Worm (Caenorhabditis elegans) whole organism, L2 larva: Measurements from ENCODE around the gene nhr-192.

Source experiments
- C34F6.9 ChIP-seq: fragments of 150-350 bp; optimal IDR thresholded peaks from 2 replicates; lab custom pipeline; 2014; ENCODE audit warnings: missing biosample characterization, missing genetic modification characterization
- F13H6.1 ChIP-seq: sonication (generic microtip); optimal IDR thresholded peaks from 2 replicates; lab custom pipeline; 2016; ENCODE audit warnings: missing genetic modification characterization, missing compliant biosample characterization
- R02D3.7 ChIP-seq: fragments of 150-350 bp; optimal IDR thresholded peaks from 2 replicates; lab custom pipeline; 2014; ENCODE audit warnings: missing biosample characterization, missing genetic modification characterization
- Y55F3AM.14 ChIP-seq: fragments of 200-800 bp; sonication (Bioruptor generic); optimal IDR thresholded peaks from 2 replicates; lab custom pipeline; 2018; ENCODE audit warnings: mild to moderate bottlenecking, missing genetic modification characterization, missing compliant biosample characterization
- ZK546.5 ChIP-seq: sonication (generic microtip); optimal IDR thresholded peaks from 2 replicates; lab custom pipeline; 2017; ENCODE audit warnings: missing biosample characterization, missing genetic modification characterization
- alr-1 ChIP-seq: fragments of 150-350 bp; optimal IDR thresholded peaks from 2 replicates; lab custom pipeline; 2014; ENCODE audit warnings: missing biosample characterization, missing genetic modification characterization
- aly-2 ChIP-seq: fragments of 150-350 bp; optimal IDR thresholded peaks from 2 replicates; lab custom pipeline; 2014; ENCODE audit warnings: missing biosample characterization, missing genetic modification characterization
- ama-1 ChIP-seq: fragments of 150-350 bp; optimal IDR thresholded peaks from 2 replicates; lab custom pipeline; 2018; ENCODE audit warnings: inconsistent platforms
- blmp-1 ChIP-seq: sonication (generic microtip); optimal IDR thresholded peaks from 2 replicates; lab custom pipeline; 2017; ENCODE audit warnings: missing genetic modification characterization, mild to moderate bottlenecking, missing compliant biosample characterization, antibody characterized with exemption, moderate library complexity; ENCODE audit not compliant: insufficient read depth
- ceh-16 ChIP-seq: fragments of 150-350 bp; optimal IDR thresholded peaks from 2 replicates; lab custom pipeline; 2014; ENCODE audit warnings: missing biosample characterization, missing genetic modification characterization
- ceh-82 ChIP-seq: fragments of 150-350 bp; optimal IDR thresholded peaks from 2 replicates; lab custom pipeline; 2014; ENCODE audit warnings: missing biosample characterization, missing genetic modification characterization
- crh-2 ChIP-seq: sonication (generic microtip); optimal IDR thresholded peaks from 2 replicates; lab custom pipeline; 2017; ENCODE audit warnings: missing biosample characterization, missing genetic modification characterization
- dmd-4 ChIP-seq: sonication (generic microtip); optimal IDR thresholded peaks from 2 replicates; lab custom pipeline; 2017; ENCODE audit warnings: missing biosample characterization, missing genetic modification characterization
- egl-27 ChIP-seq: sonication (generic microtip); optimal IDR thresholded peaks from 3 replicates; lab custom pipeline; 2017; ENCODE audit warnings: missing biosample characterization, missing genetic modification reagents, missing genetic modification characterization
- elt-1 ChIP-seq: fragments of 150-350 bp; optimal IDR thresholded peaks from 2 replicates; lab custom pipeline; 2014; ENCODE audit warnings: missing biosample characterization, missing genetic modification characterization
- elt-3 ChIP-seq: sonication (generic microtip); optimal IDR thresholded peaks from 2 replicates; lab custom pipeline; 2017; ENCODE audit warnings: missing biosample characterization, missing genetic modification characterization
- fos-1 ChIP-seq: fragments of 150-350 bp; optimal IDR thresholded peaks from 2 replicates; lab custom pipeline; 2014; ENCODE audit warnings: missing biosample characterization, missing genetic modification characterization
- gmeb-1 ChIP-seq: fragments of 150-350 bp; optimal IDR thresholded peaks from 2 replicates; lab custom pipeline; 2014; ENCODE audit warnings: missing biosample characterization, missing genetic modification characterization
- lin-11 ChIP-seq: fragments of 150-350 bp; sonication (generic microtip); optimal IDR thresholded peaks from 2 replicates; lab custom pipeline; 2014; ENCODE audit warnings: missing biosample characterization, missing genetic modification characterization, inconsistent platforms, mixed read lengths
- lin-13 ChIP-seq: fragments of 150-350 bp; optimal IDR thresholded peaks from 2 replicates; lab custom pipeline; 2014; ENCODE audit warnings: missing biosample characterization, missing genetic modification reagents, missing genetic modification characterization
- lin-39 ChIP-seq: fragments of 150-350 bp; optimal IDR thresholded peaks from 2 replicates; lab custom pipeline; 2014; ENCODE audit warnings: missing biosample characterization, missing genetic modification reagents, missing genetic modification characterization
- lsy-2 ChIP-seq, 2 experiments: fragments of 150-350 bp in 1 of 2; sonication (generic microtip) in 1 of 2; optimal IDR thresholded peaks; 2 replicates each; lab custom pipeline; 2014 to 2017; ENCODE audit warnings: missing biosample characterization in 2 of 2, missing genetic modification characterization in 2 of 2
- mab-5 ChIP-seq: fragments of 150-350 bp; optimal IDR thresholded peaks from 2 replicates; lab custom pipeline; 2014; ENCODE audit warnings: missing biosample characterization, missing genetic modification characterization
- mbf-1 ChIP-seq: sonication (generic microtip); optimal IDR thresholded peaks from 2 replicates; lab custom pipeline; 2017; ENCODE audit warnings: missing biosample characterization, missing genetic modification characterization
- mdl-1 ChIP-seq, 2 experiments: fragments of 150-350 bp in 1 of 2; sonication (generic microtip) in 1 of 2; optimal IDR thresholded peaks; 2 replicates each; lab custom pipeline; 2017; ENCODE audit warnings: missing biosample characterization in 2 of 2, missing genetic modification characterization in 2 of 2
- nhr-10 ChIP-seq: sonication (generic microtip); optimal IDR thresholded peaks from 2 replicates; lab custom pipeline; 2017; ENCODE audit warnings: missing biosample characterization, missing genetic modification characterization
- nhr-11 ChIP-seq: fragments of 150-350 bp; optimal IDR thresholded peaks from 2 replicates; lab custom pipeline; 2014; ENCODE audit warnings: missing biosample characterization, missing genetic modification characterization
- nhr-12 ChIP-seq: fragments of 150-350 bp; optimal IDR thresholded peaks from 2 replicates; lab custom pipeline; 2014; ENCODE audit warnings: missing biosample characterization, missing genetic modification characterization
- nhr-129 ChIP-seq: fragments of 150-350 bp; optimal IDR thresholded peaks from 2 replicates; lab custom pipeline; 2014; ENCODE audit warnings: missing biosample characterization, missing genetic modification characterization
- nhr-21 ChIP-seq: fragments of 150-350 bp; optimal IDR thresholded peaks from 2 replicates; lab custom pipeline; 2014; ENCODE audit warnings: missing biosample characterization, missing genetic modification characterization
- nhr-23 ChIP-seq: fragments of 150-350 bp; optimal IDR thresholded peaks from 2 replicates; lab custom pipeline; 2014; ENCODE audit warnings: missing biosample characterization, missing genetic modification reagents, missing genetic modification characterization
- nhr-237 ChIP-seq: fragments of 150-350 bp; optimal IDR thresholded peaks from 2 replicates; lab custom pipeline; 2014; ENCODE audit warnings: missing biosample characterization, missing genetic modification characterization
- nhr-25 ChIP-seq: fragments of 150-350 bp; sonication (generic microtip); optimal IDR thresholded peaks from 3 replicates; lab custom pipeline; 2014; ENCODE audit warnings: missing biosample characterization, missing genetic modification characterization
- nhr-6 ChIP-seq: fragments of 150-350 bp; optimal IDR thresholded peaks from 2 replicates; lab custom pipeline; 2014; ENCODE audit warnings: missing biosample characterization, missing genetic modification characterization
- nhr-77 ChIP-seq: fragments of 150-350 bp; optimal IDR thresholded peaks from 2 replicates; lab custom pipeline; 2014; ENCODE audit warnings: missing biosample characterization, missing genetic modification characterization
- peb-1 ChIP-seq: fragments of 150-350 bp; optimal IDR thresholded peaks from 2 replicates; lab custom pipeline; 2014; ENCODE audit warnings: missing biosample characterization, missing genetic modification characterization
- sem-4 ChIP-seq: fragments of 150-350 bp; optimal IDR thresholded peaks from 2 replicates; lab custom pipeline; 2014; ENCODE audit warnings: missing biosample characterization, missing genetic modification reagents, missing genetic modification characterization
- skn-1 ChIP-seq: sonication (generic microtip); optimal IDR thresholded peaks from 2 replicates; lab custom pipeline; 2017; ENCODE audit warnings: missing biosample characterization, missing genetic modification characterization
- sma-3 ChIP-seq: sonication (generic microtip); optimal IDR thresholded peaks from 2 replicates; lab custom pipeline; 2016; ENCODE audit warnings: missing genetic modification reagents, missing genetic modification characterization, missing compliant biosample characterization
- sma-9 ChIP-seq, 2 experiments: fragments of 150-350 bp in 1 of 2; sonication (generic microtip) in 1 of 2; optimal IDR thresholded peaks; 2 replicates each; lab custom pipeline; 2014 to 2016; ENCODE audit warnings: missing genetic modification characterization in 2 of 2, mild to moderate bottlenecking in 1 of 2, missing biosample characterization in 1 of 2, missing compliant biosample characterization in 1 of 2, missing genetic modification reagents in 1 of 2, moderate library complexity in 1 of 2
- snpc-4 ChIP-seq: fragments of 150-350 bp; optimal IDR thresholded peaks from 2 replicates; lab custom pipeline; 2014; ENCODE audit warnings: missing biosample characterization, missing genetic modification characterization
- unc-39 ChIP-seq: fragments of 150-350 bp; optimal IDR thresholded peaks from 2 replicates; lab custom pipeline; 2014; ENCODE audit warnings: missing biosample characterization, missing genetic modification characterization
- unc-55 ChIP-seq: fragments of 150-350 bp; sonication (generic microtip); optimal IDR thresholded peaks from 3 replicates; lab custom pipeline; 2014; ENCODE audit warnings: missing biosample characterization, missing genetic modification reagents, missing genetic modification characterization
- zag-1 ChIP-seq: fragments of 150-350 bp; optimal IDR thresholded peaks from 2 replicates; lab custom pipeline; 2014; ENCODE audit warnings: missing biosample characterization, missing genetic modification characterization
- ztf-1 ChIP-seq: fragments of 200-800 bp; sonication (Bioruptor generic); conservative IDR thresholded peaks from 2 replicates; pipeline ENCODE4 v1.3.6; 2022; ENCODE audit warnings: missing genetic modification characterization, missing compliant biosample characterization
- ztf-11 ChIP-seq: sonication (generic microtip); optimal IDR thresholded peaks from 2 replicates; lab custom pipeline; 2017; ENCODE audit warnings: missing biosample characterization, missing genetic modification characterization
- ztf-4 ChIP-seq: fragments of 150-350 bp; optimal IDR thresholded peaks from 2 replicates; lab custom pipeline; 2014; ENCODE audit warnings: missing biosample characterization, missing genetic modification characterization

Gene nhr-192

DNA sequence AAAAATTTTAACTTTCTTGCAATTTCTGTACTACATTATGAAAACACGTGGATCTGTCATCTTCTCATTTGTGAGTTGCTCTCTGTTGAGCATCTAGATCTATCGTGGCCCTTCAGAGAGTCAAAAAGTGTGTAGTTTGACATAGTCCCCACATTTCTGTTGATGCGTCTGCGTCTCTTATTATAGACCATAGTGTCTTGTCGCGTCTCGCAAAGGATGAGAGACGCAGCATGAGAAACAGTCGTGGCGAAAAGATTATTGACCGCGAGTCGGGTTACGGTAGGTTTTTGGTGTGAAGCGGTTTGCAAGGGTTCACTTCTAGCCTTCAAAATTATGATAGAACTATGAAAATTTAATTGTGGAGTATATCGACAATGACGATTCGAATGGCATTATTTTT is 28.2 kb downstream of the nhr-192 start (continued):
- TF ChIP-seq skn-1 = no peak

DNA sequence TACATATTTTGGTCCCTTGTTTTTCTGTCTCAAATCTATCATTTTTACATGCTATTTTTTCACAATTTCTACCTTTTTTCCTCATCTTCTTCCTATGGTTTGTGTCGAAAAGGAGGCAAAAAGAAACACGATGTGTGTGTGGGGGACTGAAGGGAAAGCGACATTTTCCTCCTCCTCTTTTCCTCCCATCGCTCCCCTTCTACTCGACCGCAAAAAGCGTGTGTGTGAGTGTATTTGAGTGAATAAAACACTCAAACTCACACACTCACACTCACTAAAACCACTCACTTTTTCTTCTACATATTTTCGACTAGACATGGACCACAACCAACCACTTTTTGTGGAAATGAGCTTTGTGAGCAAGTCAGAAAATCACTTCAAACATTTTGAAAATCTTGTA is 29.0 kb downstream of the nhr-192 start:
- TF ChIP-seq nhr-6 (tag; lab: Kevin White, UChicago) = peak; percentile 42
- no peak for TF ChIP-seq egl-27
- TF ChIP-seq zag-1 (tag; lab: Kevin White, UChicago) = no peak
- TF ChIP-seq R02D3.7 (tag; lab: Kevin White, UChicago) = no peak
- TF ChIP-seq nhr-129 (tag; lab: Kevin White, UChicago) = peak; percentile 67
- peak; percentile 31 for TF ChIP-seq blmp-1 (tag; lab: Kevin White, UChicago)
- TF ChIP-seq C34F6.9 (tag; lab: Kevin White, UChicago) = peak; percentile 52
- TF ChIP-seq F13H6.1 (tag; lab: Kevin White, UChicago) = peak; percentile 47
- no peak for TF ChIP-seq dmd-4
- TF ChIP-seq sma-9 (GFP tag; optimal IDR thresholded peaks at IDR 0.05; lab: Kevin White, UChicago) = peak; percentile 3
- no peak for TF ChIP-seq sma-9 (tag; optimal IDR thresholded peaks at IDR 0.05; lab: Kevin White, UChicago)
- TF ChIP-seq lsy-2 (tag; optimal IDR thresholded peaks at IDR 0.05; lab: Kevin White, UChicago) = peak; percentile 17 to 64
- TF ChIP-seq snpc-4 (tag; lab: Kevin White, UChicago) = peak; percentile 2
- TF ChIP-seq fos-1 = no peak
- peak in 1 of 2 experiments; percentile 29 for TF ChIP-seq mdl-1 (tag; optimal IDR thresholded peaks at IDR 0.05; lab: Kevin White, UChicago)
- TF ChIP-seq Y55F3AM.14 (GFP tag; lab: Kevin White, UChicago) = no peak
- TF ChIP-seq crh-2 (tag; lab: Kevin White, UChicago) = peak; percentile 24
- TF ChIP-seq sem-4 = peak; percentile 28
- TF ChIP-seq unc-55 = peak; percentile 65
- no peak for TF ChIP-seq lin-11 (tag; lab: Kevin White, UChicago)
- TF ChIP-seq, all 48 proteins: peak for 12

DNA sequence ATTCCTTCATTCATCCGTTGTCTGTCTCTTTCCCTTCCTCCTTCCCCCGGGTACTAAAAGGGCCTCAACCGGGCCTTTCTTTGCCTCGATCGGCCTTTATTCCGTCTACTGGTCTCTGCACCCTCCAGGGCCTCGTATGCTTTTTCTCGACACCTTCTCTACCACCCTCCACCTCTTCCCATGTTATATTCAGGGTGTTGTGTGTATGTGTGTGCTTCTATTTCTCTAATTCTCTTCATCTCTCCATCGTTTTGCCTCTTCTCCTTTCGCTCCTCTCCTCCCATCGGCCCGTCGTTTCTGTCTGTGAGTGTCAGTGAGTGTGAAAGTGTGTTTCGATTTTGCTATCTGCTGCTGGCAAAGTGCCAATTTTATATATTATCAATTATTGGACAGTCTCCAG is 30.6 kb downstream of the nhr-192 start:
- TF ChIP-seq crh-2 (tag; lab: Kevin White, UChicago) (peak; percentile 73), sma-3 (GFP tag; lab: Kevin White, UChicago) (peak; percentile 71), ceh-16 (tag; lab: Kevin White, UChicago) (no peak), blmp-1 (tag; lab: Kevin White, UChicago) (peak; percentile 6), fos-1 (peak; percentile 81), nhr-23 (tag; lab: Kevin White, UChicago) (no peak), mab-5 (tag; lab: Kevin White, UChicago) (peak; percentile 24), nhr-237 (tag; lab: Kevin White, UChicago) (no peak), egl-27 (peak; percentile 67), elt-1 (no peak), dmd-4 (no peak), R02D3.7 (tag; lab: Kevin White, UChicago) (no peak), peb-1 (tag; lab: Kevin White, UChicago) (no peak), Y55F3AM.14 (GFP tag; lab: Kevin White, UChicago) (peak; percentile 50), ztf-11 (tag; lab: Kevin White, UChicago) (no peak), nhr-12 (no peak), zag-1 (tag; lab: Kevin White, UChicago) (no peak), nhr-21 (tag; lab: Kevin White, UChicago) (peak; percentile 11), unc-39 (tag; lab: Kevin White, UChicago) (no peak), alr-1 (tag; lab: Kevin White, UChicago) (no peak), skn-1 (no peak), ztf-4 (tag; lab: Kevin White, UChicago) (no peak), elt-3 (tag; lab: Kevin White, UChicago) (no peak), snpc-4 (tag; lab: Kevin White, UChicago) (peak; percentile 11), ceh-82 (tag; lab: Kevin White, UChicago) (no peak), nhr-10 (tag; lab: Kevin White, UChicago) (no peak), F13H6.1 (tag; lab: Kevin White, UChicago) (peak; percentile 82), ama-1 (no peak), sma-9 (GFP tag; optimal IDR thresholded peaks at IDR 0.05; lab: Kevin White, UChicago) (peak; percentile 81), sma-9 (tag; optimal IDR thresholded peaks at IDR 0.05; lab: Kevin White, UChicago) (no peak), lsy-2 (tag; optimal IDR thresholded peaks at IDR 0.05; lab: Kevin White, UChicago) (peak; percentile 19 to 86), mbf-1 (tag; lab: Kevin White, UChicago) (no peak), nhr-77 (tag; lab: Kevin White, UChicago) (no peak), aly-2 (tag; lab: Kevin White, UChicago) (no peak), lin-11 (tag; lab: Kevin White, UChicago) (peak; percentile 28), C34F6.9 (tag; lab: Kevin White, UChicago) (peak; percentile 75), nhr-11 (tag; lab: Kevin White, UChicago) (no peak), mdl-1 (tag; optimal IDR thresholded peaks at IDR 0.05; lab: Kevin White, UChicago) (peak in 1 of 2 experiments; percentile 6), ZK546.5 (tag; lab: Kevin White, UChicago) (no peak), lin-13 (peak; percentile 34), lin-39 (no peak), ztf-1 (no peak), gmeb-1 (tag; lab: Kevin White, UChicago) (peak; percentile 47), nhr-6 (tag; lab: Kevin White, UChicago) (peak; percentile 27), nhr-25 (peak; percentile 76), nhr-129 (tag; lab: Kevin White, UChicago) (peak; percentile 84), sem-4 (peak; percentile 67)
